Worm (Caenorhabditis elegans) whole organism, L2 larva: Measurements from ENCODE around the gene nhr-186.

ENCODE experiments used
- R02D3.7 ChIP-seq: fragments of 150-350 bp; optimal IDR thresholded peaks from 2 replicates; lab custom pipeline; 2014; ENCODE audit warnings: missing biosample characterization, missing genetic modification characterization
- egl-27 ChIP-seq: sonication (generic microtip); optimal IDR thresholded peaks from 3 replicates; lab custom pipeline; 2017; ENCODE audit warnings: missing biosample characterization, missing genetic modification reagents, missing genetic modification characterization
- elt-1 ChIP-seq: fragments of 150-350 bp; optimal IDR thresholded peaks from 2 replicates; lab custom pipeline; 2014; ENCODE audit warnings: missing biosample characterization, missing genetic modification characterization
- unc-62 ChIP-seq: fragments of 150-350 bp; optimal IDR thresholded peaks from 2 replicates; lab custom pipeline; 2014; ENCODE audit warnings: missing biosample characterization, missing genetic modification reagents, missing genetic modification characterization
- zag-1 ChIP-seq: fragments of 150-350 bp; optimal IDR thresholded peaks from 2 replicates; lab custom pipeline; 2014; ENCODE audit warnings: missing biosample characterization, missing genetic modification characterization

DNA sequence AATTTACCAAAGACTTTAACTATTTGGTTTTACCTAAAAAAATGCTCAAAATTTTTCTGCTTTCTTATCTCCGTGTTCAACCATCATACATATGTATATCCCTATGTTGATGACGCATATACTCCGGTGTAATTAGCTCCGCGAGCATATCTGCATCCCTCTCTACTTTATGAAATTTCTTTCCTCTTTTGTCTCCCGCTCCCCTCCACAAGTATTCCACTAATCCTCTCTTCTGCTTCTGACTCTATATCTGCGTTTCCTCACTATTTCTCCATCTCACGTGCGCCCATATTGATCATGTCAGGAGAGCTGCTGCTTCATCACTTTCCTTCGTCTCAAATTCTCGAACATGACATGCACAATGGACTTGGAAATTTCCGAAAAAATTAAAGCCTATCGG lies 39.8 kb downstream of the nhr-186 start, which contains the start of gene H10D18.1:
- no peak for TF ChIP-seq egl-27 (tag; lab: Kevin White, UChicago)
- TF ChIP-seq elt-1: no peak
- TF ChIP-seq zag-1 (tag; lab: Kevin White, UChicago): no peak
- no peak for TF ChIP-seq unc-62 (GFP tag; lab: Kevin White, UChicago)
- no peak for TF ChIP-seq R02D3.7 (tag; lab: Kevin White, UChicago)
